Worm (Caenorhabditis elegans): ENCODE measurements around the gene F10E7.5.
A peak's percentile ranks its signal among the peaks of the same experiment; 100 is the strongest.

ce11 chrII:7147550-7147949 is 35.8 kb downstream of the F10E7.5 start:
- TF ChIP-seq dao-5 (tag; optimal IDR thresholded peaks at IDR 0.05) (no peak), him-1 (tag; optimal IDR thresholded peaks at IDR 0.05) (no peak), W03F9.2 (tag; optimal IDR thresholded peaks at IDR 0.05) (peak; percentile 56)

Data from whole organism, L4/young adult.